Worm (Caenorhabditis elegans) whole organism, L4 larva: Measurements from ENCODE around the gene tlk-1.

Experiments
- F44E2.7 ChIP-seq: fragments of 200-800 bp; sonication (Bioruptor generic); IDR thresholded peaks from 2 replicates; pipeline ENCODE4 v2.1.2; 2022; ENCODE audit warnings: missing genetic modification characterization, missing compliant biosample characterization
- ama-1 ChIP-seq: fragments of 150-350 bp; optimal IDR thresholded peaks from 2 replicates; lab custom pipeline; 2014; ENCODE audit warnings: inconsistent platforms, mixed read lengths
- arid-1 ChIP-seq: fragments of 200-800 bp; sonication (Bioruptor generic); conservative IDR thresholded peaks from 2 replicates; pipeline ENCODE4 v1.3.6; 2022; ENCODE audit warnings: missing genetic modification reagents, missing genetic modification characterization, missing compliant biosample characterization
- ceh-62 ChIP-seq: sonication (generic microtip); optimal IDR thresholded peaks from 2 replicates; lab custom pipeline; 2017; ENCODE audit warnings: missing biosample characterization, missing genetic modification characterization
- jun-1 ChIP-seq: fragments of 150-350 bp; optimal IDR thresholded peaks from 2 replicates; lab custom pipeline; 2014; ENCODE audit warnings: missing biosample characterization, missing genetic modification reagents, missing genetic modification characterization
- nhr-6 ChIP-seq: fragments of 150-350 bp; optimal IDR thresholded peaks from 2 replicates; lab custom pipeline; 2014; ENCODE audit warnings: missing biosample characterization, missing genetic modification characterization
- nhr-76 ChIP-seq: fragments of 150-350 bp; optimal IDR thresholded peaks from 2 replicates; lab custom pipeline; 2014; ENCODE audit warnings: missing biosample characterization, missing genetic modification characterization
- pqm-1 ChIP-seq: sonication (generic microtip); optimal IDR thresholded peaks from 2 replicates; lab custom pipeline; 2017; ENCODE audit warnings: missing biosample characterization, missing genetic modification characterization
- saeg-2 ChIP-seq: fragments of 200-800 bp; sonication (Bioruptor generic); IDR thresholded peaks from 2 replicates; pipeline ENCODE4 v1.3.6; 2022; ENCODE audit warnings: missing genetic modification reagents, missing genetic modification characterization, missing compliant biosample characterization
- sdz-12 ChIP-seq: fragments of 200-800 bp; sonication (Bioruptor generic); optimal IDR thresholded peaks from 2 replicates; lab custom pipeline; 2018; ENCODE audit warnings: mild to moderate bottlenecking, missing genetic modification characterization, missing compliant biosample characterization
- set-16 ChIP-seq: fragments of 200-800 bp; sonication (Bioruptor generic); IDR thresholded peaks from 2 replicates; pipeline ENCODE4 v1.3.6; 2022; ENCODE audit warnings: missing genetic modification reagents, missing genetic modification characterization, missing compliant biosample characterization

DNA sequence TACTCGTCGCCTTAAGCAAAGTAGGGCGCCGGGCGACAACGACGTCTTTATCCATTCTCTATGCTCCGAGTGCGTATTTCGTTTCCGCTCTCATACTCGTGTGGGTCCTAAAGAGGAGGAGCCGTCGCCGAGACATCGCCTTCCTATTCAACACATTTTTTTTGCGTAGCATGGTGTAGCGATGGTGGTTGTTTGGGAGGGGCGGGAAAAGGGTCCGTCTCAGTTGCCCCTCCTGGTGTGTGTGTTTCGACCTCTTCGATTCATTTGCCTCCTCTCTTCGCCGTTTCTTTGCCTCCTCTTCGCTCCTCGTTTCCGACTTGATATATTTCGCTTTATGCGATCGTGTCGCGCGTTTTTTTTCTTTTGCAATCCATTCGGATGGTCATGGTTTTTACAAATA is 2.1 kb downstream of the tlk-1 start:
- TF ChIP-seq set-16 (GFP tag; lab: Robert Waterston, UW) (peak; percentile 35; the same call in 1 of the 2 replicates), arid-1 (0 out of 2 replicates have a peak, but pooled peaks have one; percentile 30), ama-1 (lab: Kevin White, UChicago) (no peak), pqm-1 (tag; lab: Kevin White, UChicago) (no peak), sdz-12 (GFP tag; lab: Kevin White, UChicago) (no peak), F44E2.7 (GFP tag; lab: Robert Waterston, UW) (no peak), ceh-62 (tag; lab: Kevin White, UChicago) (no peak), nhr-76 (tag; lab: Kevin White, UChicago) (no peak), nhr-6 (tag; lab: Kevin White, UChicago) (no peak), jun-1 (tag; lab: Kevin White, UChicago) (no peak), saeg-2 (no peak)
